Worm (Caenorhabditis elegans): ENCODE measurements around the gene Y57E12AL.1.

DNA sequence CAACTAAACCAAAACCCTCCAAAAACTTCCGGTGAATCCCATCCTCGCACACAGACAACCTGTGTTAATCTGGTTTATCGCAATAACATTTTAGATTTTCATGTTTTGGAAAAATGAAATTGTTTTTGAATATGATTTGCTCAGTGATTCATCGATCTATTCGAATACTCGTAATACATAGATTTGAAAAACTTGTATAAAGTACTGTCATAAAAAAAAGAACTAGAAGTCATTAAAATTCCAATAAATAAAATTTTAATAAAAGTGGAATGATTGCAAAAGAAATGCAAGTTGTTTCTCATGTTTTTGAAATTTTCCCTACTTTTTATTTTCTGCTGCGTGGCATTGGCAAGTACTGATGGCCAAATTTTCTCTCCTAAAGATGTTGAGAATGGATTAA, 5.7 kb upstream of the Y57E12AL.1 start, which contains the start of gene spig-8:
- TF ChIP-seq sox-4 (tag; optimal IDR thresholded peaks at IDR 0.05): no peak
- no peak for TF ChIP-seq fos-1 (tag; optimal IDR thresholded peaks at IDR 0.05)
- no peak for TF ChIP-seq jun-1 (tag; optimal IDR thresholded peaks at IDR 0.05)
- TF ChIP-seq pqm-1 (tag; optimal IDR thresholded peaks at IDR 0.05): no peak
- TF ChIP-seq snpc-4 (tag; optimal IDR thresholded peaks at IDR 0.05): no peak
